Worm (Caenorhabditis elegans) whole organism, young adult: Measurements from ENCODE around the gene ttr-37.

Experiments used
- B0336.3 ChIP-seq: fragments of 200-800 bp; sonication (Bioruptor generic); IDR thresholded peaks from 2 replicates; pipeline ENCODE4 v1.3.6; 2022; ENCODE audit warnings: missing genetic modification characterization, missing compliant biosample characterization
- C06A6.2 ChIP-seq: fragments of 200-800 bp; sonication (Bioruptor generic); conservative IDR thresholded peaks from 2 replicates; pipeline ENCODE4 v1.3.6; 2022; ENCODE audit warnings: missing genetic modification characterization, missing compliant biosample characterization
- F22D6.2 ChIP-seq: sonication (generic microtip); optimal IDR thresholded peaks from 2 replicates; lab custom pipeline; 2016; ENCODE audit warnings: mild to moderate bottlenecking, missing genetic modification characterization, missing compliant biosample characterization
- F23B12.7 ChIP-seq: sonication (generic microtip); optimal IDR thresholded peaks from 2 replicates; lab custom pipeline; 2017; ENCODE audit warnings: missing genetic modification characterization, mild to moderate bottlenecking, missing compliant biosample characterization, antibody characterized with exemption, moderate library complexity; ENCODE audit not compliant: insufficient read depth
- F33H1.4 ChIP-seq: fragments of 200-800 bp; sonication (Bioruptor generic); IDR thresholded peaks from 2 replicates; pipeline ENCODE4 v1.3.6; 2022; ENCODE audit warnings: missing genetic modification reagents, missing genetic modification characterization, missing compliant biosample characterization
- F37B4.10 ChIP-seq: fragments of 200-800 bp; sonication (Bioruptor generic); IDR thresholded peaks from 2 replicates; pipeline ENCODE4 v1.3.6; 2022; ENCODE audit warnings: missing genetic modification characterization, missing compliant biosample characterization
- F57C9.4 ChIP-seq: sonication (generic microtip); optimal IDR thresholded peaks from 2 replicates; lab custom pipeline; 2017; ENCODE audit warnings: mild to moderate bottlenecking, missing genetic modification characterization, missing compliant biosample characterization
- T07F8.4 ChIP-seq: sonication (generic microtip); optimal IDR thresholded peaks from 2 replicates; lab custom pipeline; 2016; ENCODE audit warnings: mild to moderate bottlenecking, missing genetic modification characterization, moderate library complexity, missing compliant biosample characterization
- T26A5.8 ChIP-seq: sonication (generic microtip); optimal IDR thresholded peaks from 2 replicates; lab custom pipeline; 2016; ENCODE audit warnings: missing genetic modification characterization, missing compliant biosample characterization
- Y53G8AR.9 ChIP-seq: fragments of 200-800 bp; sonication (Bioruptor generic); conservative IDR thresholded peaks from 2 replicates; pipeline ENCODE4 v1.3.6; 2022; ENCODE audit warnings: missing genetic modification reagents, missing genetic modification characterization, missing compliant biosample characterization
- Y67H2A.10 ChIP-seq: fragments of 200-800 bp; sonication (Bioruptor generic); conservative IDR thresholded peaks from 2 replicates; pipeline ENCODE4 v1.3.6; 2022; ENCODE audit warnings: missing genetic modification reagents, missing genetic modification characterization, missing compliant biosample characterization
- Y95B8A.8 ChIP-seq: fragments of 200-800 bp; sonication (Bioruptor generic); IDR thresholded peaks from 2 replicates; pipeline ENCODE4 v1.3.6; 2022; ENCODE audit warnings: missing genetic modification reagents, missing genetic modification characterization, missing compliant biosample characterization
- ZK185.1 ChIP-seq: sonication (generic microtip); optimal IDR thresholded peaks from 2 replicates; lab custom pipeline; 2016; ENCODE audit warnings: mild to moderate bottlenecking, missing genetic modification characterization, missing compliant biosample characterization; ENCODE audit not compliant: poor library complexity, severe bottlenecking
- akir-1 ChIP-seq: fragments of 200-800 bp; sonication (Bioruptor generic); optimal IDR thresholded peaks from 2 replicates; lab custom pipeline; 2018; ENCODE audit warnings: mild to moderate bottlenecking, missing genetic modification characterization, moderate library complexity, missing compliant biosample characterization
- aptf-2 ChIP-seq: fragments of 200-800 bp; sonication (Bioruptor generic); conservative IDR thresholded peaks from 2 replicates; pipeline ENCODE4 v1.3.6; 2022; ENCODE audit warnings: missing genetic modification reagents, missing genetic modification characterization, missing compliant biosample characterization
- aptf-3 ChIP-seq: fragments of 200-800 bp; sonication (Bioruptor generic); IDR thresholded peaks from 2 replicates; pipeline ENCODE4 v1.3.6; 2022; ENCODE audit warnings: missing genetic modification characterization, missing compliant biosample characterization
- athp-1 ChIP-seq: sonication (generic microtip); optimal IDR thresholded peaks from 2 replicates; lab custom pipeline; 2017; ENCODE audit warnings: mild to moderate bottlenecking, missing genetic modification characterization, missing compliant biosample characterization
- attf-5 ChIP-seq: fragments of 200-800 bp; sonication (Bioruptor generic); optimal IDR thresholded peaks from 2 replicates; lab custom pipeline; 2018; ENCODE audit warnings: mild to moderate bottlenecking, missing genetic modification characterization, missing compliant biosample characterization
- attf-6 ChIP-seq: fragments of 200-800 bp; sonication (Bioruptor generic); IDR thresholded peaks from 2 replicates; pipeline ENCODE4 v1.3.6; 2022; ENCODE audit warnings: missing genetic modification reagents, missing genetic modification characterization, missing compliant biosample characterization
- bed-2 ChIP-seq: fragments of 200-800 bp; sonication (Bioruptor generic); IDR thresholded peaks from 2 replicates; pipeline ENCODE4 v1.3.6; 2022; ENCODE audit warnings: missing genetic modification reagents, missing genetic modification characterization, missing compliant biosample characterization
- ccch-3 ChIP-seq: fragments of 200-800 bp; sonication (Bioruptor generic); optimal IDR thresholded peaks from 2 replicates; lab custom pipeline; 2018; ENCODE audit warnings: mild to moderate bottlenecking, missing genetic modification characterization, missing compliant biosample characterization
- ceh-100 ChIP-seq: fragments of 200-800 bp; sonication (Bioruptor generic); IDR thresholded peaks from 2 replicates; pipeline ENCODE4 v1.3.6; 2022; ENCODE audit warnings: missing genetic modification reagents, missing genetic modification characterization, missing compliant biosample characterization
- ceh-58 ChIP-seq: fragments of 200-800 bp; sonication (Bioruptor generic); IDR thresholded peaks from 2 replicates; pipeline ENCODE4 v1.3.6; 2022; ENCODE audit warnings: missing genetic modification characterization, missing compliant biosample characterization
- chd-7 ChIP-seq: sonication (generic microtip); optimal IDR thresholded peaks from 2 replicates; lab custom pipeline; 2016; ENCODE audit warnings: mild to moderate bottlenecking, missing genetic modification characterization, moderate library complexity, missing compliant biosample characterization
- dpff-1 ChIP-seq: sonication (generic microtip); optimal IDR thresholded peaks from 2 replicates; lab custom pipeline; 2017; ENCODE audit warnings: mild to moderate bottlenecking, missing genetic modification characterization, missing compliant biosample characterization
- efl-1 ChIP-seq: fragments of 150-350 bp; optimal IDR thresholded peaks from 2 replicates; lab custom pipeline; 2014; ENCODE audit warnings: missing biosample characterization, missing genetic modification reagents, missing genetic modification characterization
- egl-18 ChIP-seq: fragments of 200-800 bp; sonication (Bioruptor generic); IDR thresholded peaks from 2 replicates; pipeline ENCODE4 v1.3.6; 2022; ENCODE audit warnings: missing genetic modification reagents, missing genetic modification characterization, missing compliant biosample characterization
- ets-4 ChIP-seq: fragments of 200-800 bp; sonication (Bioruptor generic); optimal IDR thresholded peaks from 2 replicates; lab custom pipeline; 2018; ENCODE audit warnings: mild to moderate bottlenecking, missing genetic modification characterization, missing compliant biosample characterization
- gei-17 ChIP-seq: fragments of 200-800 bp; sonication (Bioruptor generic); optimal IDR thresholded peaks from 2 replicates; lab custom pipeline; 2018; ENCODE audit warnings: mild to moderate bottlenecking, missing genetic modification characterization, missing compliant biosample characterization
- hlh-12 ChIP-seq: sonication (generic microtip); optimal IDR thresholded peaks from 2 replicates; lab custom pipeline; 2016; ENCODE audit warnings: missing genetic modification characterization, missing compliant biosample characterization
- hlh-26 ChIP-seq: fragments of 200-800 bp; sonication (Bioruptor generic); conservative IDR thresholded peaks from 2 replicates; pipeline ENCODE4 v1.3.6; 2022; ENCODE audit warnings: missing genetic modification reagents, missing genetic modification characterization, missing compliant biosample characterization
- lir-1 ChIP-seq: fragments of 200-800 bp; sonication (Bioruptor generic); conservative IDR thresholded peaks from 2 replicates; pipeline ENCODE4 v1.3.6; 2022; ENCODE audit warnings: missing genetic modification reagents, missing genetic modification characterization, missing compliant biosample characterization
- madf-3 ChIP-seq: fragments of 200-800 bp; sonication (Bioruptor generic); IDR thresholded peaks from 2 replicates; pipeline ENCODE4 v1.3.6; 2022; ENCODE audit warnings: missing genetic modification reagents, missing genetic modification characterization, missing compliant biosample characterization
- madf-6 ChIP-seq: fragments of 200-800 bp; sonication (Bioruptor generic); IDR thresholded peaks from 2 replicates; pipeline ENCODE4 v1.3.6; 2022; ENCODE audit warnings: missing genetic modification reagents, missing genetic modification characterization, missing compliant biosample characterization
- madf-8 ChIP-seq: fragments of 200-800 bp; sonication (Bioruptor generic); conservative IDR thresholded peaks from 2 replicates; pipeline ENCODE4 v1.3.6; 2022; ENCODE audit warnings: missing genetic modification reagents, missing genetic modification characterization, missing compliant biosample characterization
- mcd-1 ChIP-seq: fragments of 200-800 bp; sonication (Bioruptor generic); IDR thresholded peaks from 2 replicates; pipeline ENCODE4 v1.3.6; 2022; ENCODE audit warnings: missing genetic modification reagents, missing genetic modification characterization, missing compliant biosample characterization
- mel-28 ChIP-seq: sonication (generic microtip); optimal IDR thresholded peaks from 2 replicates; lab custom pipeline; 2016; ENCODE audit warnings: borderline replicate concordance, mild to moderate bottlenecking, missing genetic modification characterization, missing compliant biosample characterization
- nfya-2 ChIP-seq: fragments of 200-800 bp; sonication (Bioruptor generic); IDR thresholded peaks from 2 replicates; pipeline ENCODE4 v1.3.6; 2022; ENCODE audit warnings: missing genetic modification reagents, missing genetic modification characterization, missing compliant biosample characterization
- nhr-179 ChIP-seq: sonication (generic microtip); optimal IDR thresholded peaks from 2 replicates; lab custom pipeline; 2016; ENCODE audit warnings: mild to moderate bottlenecking, missing genetic modification characterization, missing compliant biosample characterization
- nhr-90 ChIP-seq: sonication (generic microtip); optimal IDR thresholded peaks from 2 replicates; lab custom pipeline; 2016; ENCODE audit warnings: missing genotype, mild to moderate bottlenecking, missing genetic modification characterization, missing compliant biosample characterization
- rec-8 ChIP-seq, 2 experiments: sonication (generic microtip); optimal IDR thresholded peaks; 2 replicates each; lab custom pipeline; 2016; ENCODE audit warnings: mild to moderate bottlenecking in 2 of 2, missing genetic modification characterization in 2 of 2, missing genetic modification reagents in 2 of 2, missing genotype in 2 of 2, missing biosample characterization in 1 of 2, missing compliant biosample characterization in 1 of 2, moderate library complexity in 1 of 2
- snpc-4 ChIP-seq, 5 experiments: fragments of 150-350 bp in 1 of 5; sonication (generic microtip) in 4 of 5; optimal IDR thresholded peaks; 2 replicates each; lab custom pipeline; 2014 to 2018; ENCODE audit warnings: missing genetic modification characterization in 5 of 5, missing biosample characterization in 3 of 5, antibody characterized with exemption in 2 of 5, mild to moderate bottlenecking in 2 of 5, missing compliant biosample characterization in 2 of 5, missing genotype in 2 of 5, moderate library complexity in 2 of 5, missing genetic modification reagents in 1 of 5
- somi-1 ChIP-seq: fragments of 200-800 bp; sonication (Bioruptor generic); optimal IDR thresholded peaks from 2 replicates; lab custom pipeline; 2018; ENCODE audit warnings: mild to moderate bottlenecking, missing genetic modification characterization, missing compliant biosample characterization
- tbp1 ChIP-seq: fragments of 200-800 bp; sonication (Bioruptor generic); optimal IDR thresholded peaks from 2 replicates; lab custom pipeline; 2018; ENCODE audit warnings: mild to moderate bottlenecking, missing genetic modification characterization, missing compliant biosample characterization
- tlf-1 ChIP-seq: fragments of 200-800 bp; sonication (Bioruptor generic); optimal IDR thresholded peaks from 2 replicates; lab custom pipeline; 2018; ENCODE audit warnings: mild to moderate bottlenecking, missing genetic modification characterization, missing compliant biosample characterization
- xnd-1 ChIP-seq: sonication (generic microtip); optimal IDR thresholded peaks from 2 replicates; lab custom pipeline; 2016; ENCODE audit warnings: missing genotype, missing genetic modification reagents, missing genetic modification characterization, missing compliant biosample characterization
- zfh-2 ChIP-seq: fragments of 200-800 bp; sonication (Bioruptor generic); conservative IDR thresholded peaks from 2 replicates; pipeline ENCODE4 v1.3.6; 2022; ENCODE audit warnings: missing genetic modification reagents, missing genetic modification characterization, missing compliant biosample characterization
- ztf-6 ChIP-seq: fragments of 200-800 bp; sonication (Bioruptor generic); IDR thresholded peaks from 2 replicates; pipeline ENCODE4 v1.3.6; 2022; ENCODE audit warnings: missing genetic modification reagents, missing genetic modification characterization, missing compliant biosample characterization

Gene ttr-37

ce11 chrX:1379391-1379790 is 42.4 kb upstream of the ttr-37 start (continued):
- no peak for TF ChIP-seq mel-28
- TF ChIP-seq madf-8: no peak
- TF ChIP-seq lir-1 (GFP tag; lab: Robert Waterston, UW): no peak; the same call in 1 of the 2 replicates
- TF ChIP-seq F22D6.2 (tag; lab: Kevin White, UChicago): peak; percentile 45
- TF ChIP-seq madf-3 (GFP tag; lab: Robert Waterston, UW): no peak
- TF ChIP-seq somi-1 (GFP tag; lab: Kevin White, UChicago): peak; percentile 51
- TF ChIP-seq ceh-100 (GFP tag; lab: Robert Waterston, UW): peak; percentile 46; the same call in 1 of the 2 replicates
- TF ChIP-seq egl-18 (GFP tag; lab: Robert Waterston, UW): peak; percentile 79; the same call in 1 of the 2 replicates
- peak; percentile 51; the same call in 1 of the 2 replicates for TF ChIP-seq madf-6 (GFP tag; lab: Robert Waterston, UW)
- no peak for TF ChIP-seq F57C9.4
- TF ChIP-seq attf-6 (GFP tag; lab: Robert Waterston, UW): 0 out of 2 replicates have a peak, but pooled peaks have one; percentile 41
- peak; percentile 85 for TF ChIP-seq ets-4
- TF ChIP-seq tbp1 (GFP tag; lab: Kevin White, UChicago): peak; percentile 91
- no peak for TF ChIP-seq ceh-58 (GFP tag; lab: Robert Waterston, UW)
- TF ChIP-seq Y95B8A.8 (GFP tag; lab: Robert Waterston, UW): peak; percentile 52; the same call in 1 of the 2 replicates
- no peak for TF ChIP-seq bed-2 (GFP tag; lab: Robert Waterston, UW)
- TF ChIP-seq chd-7: peak; percentile 83
- TF ChIP-seq F33H1.4 (GFP tag; lab: Robert Waterston, UW): no peak
- TF ChIP-seq F37B4.10 (GFP tag; lab: Robert Waterston, UW): no peak
- TF ChIP-seq aptf-2: no peak
- TF ChIP-seq athp-1 (tag; lab: Kevin White, UChicago): peak; percentile 29
- TF ChIP-seq tlf-1 (GFP tag; lab: Kevin White, UChicago): peak; percentile 44
- TF ChIP-seq T26A5.8 (tag; lab: Kevin White, UChicago): peak; percentile 8
- TF ChIP-seq ztf-6 (GFP tag; lab: Robert Waterston, UW): peak; percentile 55; the same call in 1 of the 2 replicates
- peak; percentile 88 for TF ChIP-seq nhr-90 (tag; lab: Kevin White, UChicago)
- peak; percentile 74 for TF ChIP-seq mcd-1
- TF ChIP-seq Y67H2A.10: peak; percentile 32
- no peak for TF ChIP-seq efl-1 (GFP tag; lab: Kevin White, UChicago)
- TF ChIP-seq nhr-179 (tag; lab: Kevin White, UChicago): peak; percentile 53
- TF ChIP-seq hlh-12 (tag; lab: Kevin White, UChicago): no peak
- TF ChIP-seq rec-8 (tag; optimal IDR thresholded peaks at IDR 0.05; lab: Kevin White, UChicago): peak; percentile 38 to 73
- 0 out of 2 replicates have a peak, but pooled peaks have one; percentile 30 for TF ChIP-seq C06A6.2 (GFP tag; lab: Robert Waterston, UW)
- TF ChIP-seq aptf-3: no peak
- TF ChIP-seq gei-17: peak; percentile 88
- TF ChIP-seq B0336.3 (GFP tag; lab: Robert Waterston, UW): peak; percentile 74
- TF ChIP-seq nfya-2 (GFP tag; lab: Robert Waterston, UW): no peak
- peak; percentile 29 for TF ChIP-seq akir-1 (GFP tag; lab: Kevin White, UChicago)
- no peak for TF ChIP-seq hlh-26 (GFP tag; lab: Robert Waterston, UW)
- TF ChIP-seq attf-5 (GFP tag; lab: Kevin White, UChicago): peak; percentile 53
- peak; percentile 83 for TF ChIP-seq zfh-2 (GFP tag; lab: Robert Waterston, UW)
- TF ChIP-seq Y53G8AR.9 (GFP tag; lab: Robert Waterston, UW): peak; percentile 78
- TF ChIP-seq ZK185.1 (tag; lab: Kevin White, UChicago): peak; percentile 77
- no peak for TF ChIP-seq dpff-1 (tag; lab: Kevin White, UChicago)
- TF ChIP-seq T07F8.4 (tag; lab: Kevin White, UChicago): peak; percentile 47
- TF ChIP-seq snpc-4 (GFP tag; optimal IDR thresholded peaks at IDR 0.05; lab: Kevin White, UChicago): peak; percentile 66
- TF ChIP-seq snpc-4 (tag; optimal IDR thresholded peaks at IDR 0.05; lab: Kevin White, UChicago): peak in 3 of 4 experiments; percentile 78 to 86 (median 81)
- peak; percentile 23 for TF ChIP-seq F23B12.7 (tag; lab: Kevin White, UChicago)
- no peak for TF ChIP-seq xnd-1 (tag; lab: Kevin White, UChicago)
- no peak for TF ChIP-seq ccch-3 (GFP tag; lab: Kevin White, UChicago)
